Worm (Caenorhabditis elegans) whole organism, late embryonic: ENCODE measurements around the gene srsx-31.

Experiments used
- C38D4.7 ChIP-seq: fragments of 200-800 bp; sonication (Bioruptor generic); optimal IDR thresholded peaks from 2 replicates; lab custom pipeline; 2018; ENCODE audit warnings: mild to moderate bottlenecking, missing genetic modification characterization, moderate library complexity, missing compliant biosample characterization
- Y22D7AL.16 ChIP-seq: sonication (generic microtip); optimal IDR thresholded peaks from 2 replicates; lab custom pipeline; 2016; ENCODE audit warnings: missing genetic modification characterization, missing compliant biosample characterization
- ahr-1 ChIP-seq: sonication (generic microtip); optimal IDR thresholded peaks from 2 replicates; lab custom pipeline; 2016; ENCODE audit warnings: missing genetic modification characterization, missing compliant biosample characterization
- ceh-14 ChIP-seq: sonication (generic microtip); optimal IDR thresholded peaks from 2 replicates; lab custom pipeline; 2016; ENCODE audit warnings: missing genotype, missing genetic modification characterization, missing compliant biosample characterization
- ceh-18 ChIP-seq: sonication (generic microtip); optimal IDR thresholded peaks from 2 replicates; lab custom pipeline; 2016; ENCODE audit warnings: missing genetic modification characterization, missing compliant biosample characterization
- ceh-2 ChIP-seq: sonication (generic microtip); optimal IDR thresholded peaks from 2 replicates; lab custom pipeline; 2016; ENCODE audit warnings: missing genotype, missing genetic modification characterization, missing compliant biosample characterization
- ceh-22 ChIP-seq: sonication (generic microtip); optimal IDR thresholded peaks from 2 replicates; lab custom pipeline; 2017; ENCODE audit warnings: missing biosample characterization, missing genetic modification characterization
- ceh-24 ChIP-seq: sonication (generic microtip); optimal IDR thresholded peaks from 2 replicates; lab custom pipeline; 2016; ENCODE audit warnings: mild to moderate bottlenecking, missing genetic modification characterization, missing compliant biosample characterization
- ceh-31 ChIP-seq: sonication (generic microtip); optimal IDR thresholded peaks from 2 replicates; lab custom pipeline; 2016; ENCODE audit warnings: missing genetic modification characterization, missing compliant biosample characterization
- ceh-45 ChIP-seq: fragments of 200-800 bp; sonication (Bioruptor generic); IDR thresholded peaks from 2 replicates; pipeline ENCODE4 v1.3.6; 2022; ENCODE audit warnings: missing genetic modification reagents, missing genetic modification characterization, missing compliant biosample characterization
- ceh-48 ChIP-seq: sonication (generic microtip); optimal IDR thresholded peaks from 2 replicates; lab custom pipeline; 2016; ENCODE audit warnings: missing genetic modification characterization, inconsistent platforms, missing compliant biosample characterization
- ceh-6 ChIP-seq: fragments of 200-800 bp; sonication (Bioruptor generic); optimal IDR thresholded peaks from 2 replicates; lab custom pipeline; 2018; ENCODE audit warnings: mild to moderate bottlenecking, missing genetic modification characterization, missing compliant biosample characterization
- che-1 ChIP-seq: sonication (generic microtip); optimal IDR thresholded peaks from 2 replicates; lab custom pipeline; 2016; ENCODE audit warnings: mild to moderate bottlenecking, missing genetic modification characterization, missing compliant biosample characterization
- dmd-4 ChIP-seq: sonication (generic microtip); optimal IDR thresholded peaks from 2 replicates; lab custom pipeline; 2016; ENCODE audit warnings: borderline replicate concordance, missing genetic modification characterization, missing compliant biosample characterization
- elt-2 ChIP-seq: sonication (generic microtip); optimal IDR thresholded peaks from 2 replicates; lab custom pipeline; 2016; ENCODE audit warnings: missing genetic modification reagents, missing genetic modification characterization, missing compliant biosample characterization
- eyg-1 ChIP-seq: sonication (generic microtip); optimal IDR thresholded peaks from 2 replicates; lab custom pipeline; 2016; ENCODE audit warnings: missing genotype, missing genetic modification characterization, missing compliant biosample characterization
- fkh-10 ChIP-seq: fragments of 150-350 bp; optimal IDR thresholded peaks from 2 replicates; lab custom pipeline; 2014; ENCODE audit warnings: missing biosample characterization, missing genetic modification reagents, missing genetic modification characterization
- fkh-6 ChIP-seq: sonication (generic microtip); optimal IDR thresholded peaks from 2 replicates; lab custom pipeline; 2016; ENCODE audit warnings: missing genetic modification characterization, missing compliant biosample characterization
- gmeb-2 ChIP-seq: sonication (generic microtip); optimal IDR thresholded peaks from 2 replicates; lab custom pipeline; 2016; ENCODE audit warnings: missing genetic modification characterization, inconsistent platforms, missing compliant biosample characterization
- hlh-13 ChIP-seq: fragments of 200-800 bp; sonication (Bioruptor generic); optimal IDR thresholded peaks from 2 replicates; lab custom pipeline; 2018; ENCODE audit warnings: mild to moderate bottlenecking, missing genetic modification characterization, missing compliant biosample characterization
- hlh-15 ChIP-seq: sonication (generic microtip); optimal IDR thresholded peaks from 2 replicates; lab custom pipeline; 2016; ENCODE audit warnings: missing genetic modification characterization, missing compliant biosample characterization
- hlh-30 ChIP-seq: sonication (generic microtip); optimal IDR thresholded peaks from 2 replicates; lab custom pipeline; 2017; ENCODE audit warnings: antibody characterized with exemption, missing genetic modification characterization, missing compliant biosample characterization; ENCODE audit not compliant: insufficient read depth
- hlh-8 ChIP-seq: sonication (generic microtip); optimal IDR thresholded peaks from 2 replicates; lab custom pipeline; 2016; ENCODE audit warnings: missing genotype, missing genetic modification characterization, missing compliant biosample characterization
- lim-6 ChIP-seq: sonication (generic microtip); optimal IDR thresholded peaks from 2 replicates; lab custom pipeline; 2016; ENCODE audit warnings: missing genetic modification characterization, missing compliant biosample characterization
- lin-11 ChIP-seq: fragments of 200-800 bp; sonication (Bioruptor generic); optimal IDR thresholded peaks from 2 replicates; lab custom pipeline; 2018; ENCODE audit warnings: mild to moderate bottlenecking, missing genetic modification characterization, missing compliant biosample characterization
- madf-2 ChIP-seq: sonication (generic microtip); optimal IDR thresholded peaks from 2 replicates; lab custom pipeline; 2017; ENCODE audit warnings: missing genetic modification characterization, missing compliant biosample characterization
- mec-3 ChIP-seq: sonication (generic microtip); optimal IDR thresholded peaks from 2 replicates; lab custom pipeline; 2016; ENCODE audit warnings: borderline replicate concordance, missing genetic modification characterization, missing compliant biosample characterization
- nhr-11 ChIP-seq: fragments of 150-350 bp; optimal IDR thresholded peaks from 2 replicates; lab custom pipeline; 2014; ENCODE audit warnings: missing biosample characterization, missing genetic modification characterization
- nhr-232 ChIP-seq: sonication (generic microtip); optimal IDR thresholded peaks from 2 replicates; lab custom pipeline; 2016; ENCODE audit warnings: missing genetic modification characterization, missing compliant biosample characterization
- npax-4 ChIP-seq: sonication (generic microtip); optimal IDR thresholded peaks from 2 replicates; lab custom pipeline; 2016; ENCODE audit warnings: missing genetic modification characterization, missing compliant biosample characterization
- pat-9 ChIP-seq: fragments of 200-800 bp; sonication (Bioruptor generic); optimal IDR thresholded peaks from 2 replicates; lab custom pipeline; 2018; ENCODE audit warnings: mild to moderate bottlenecking, missing genetic modification characterization, moderate library complexity, missing compliant biosample characterization
- pax-1 ChIP-seq: fragments of 150-350 bp; optimal IDR thresholded peaks from 2 replicates; lab custom pipeline; 2014; ENCODE audit warnings: missing biosample characterization, missing genetic modification characterization
- pha-4 ChIP-seq: fragments of 150-350 bp; optimal IDR thresholded peaks from 2 replicates; lab custom pipeline; 2018; ENCODE audit warnings: missing biosample characterization, missing genetic modification reagents, missing genetic modification characterization
- pqm-1 ChIP-seq: sonication (generic microtip); optimal IDR thresholded peaks from 2 replicates; lab custom pipeline; 2016; ENCODE audit warnings: missing genetic modification characterization, missing compliant biosample characterization
- pros-1 ChIP-seq: fragments of 150-350 bp; optimal IDR thresholded peaks from 2 replicates; lab custom pipeline; 2014; ENCODE audit warnings: missing biosample characterization, missing genetic modification reagents, missing genetic modification characterization
- rnt-1 ChIP-seq: sonication (generic microtip); optimal IDR thresholded peaks from 2 replicates; lab custom pipeline; 2016; ENCODE audit warnings: missing genetic modification characterization, missing compliant biosample characterization
- sox-2 ChIP-seq: fragments of 200-800 bp; sonication (Bioruptor generic); IDR thresholded peaks from 2 replicates; pipeline ENCODE4 v1.3.6; 2022; ENCODE audit warnings: missing genetic modification reagents, missing genetic modification characterization, missing compliant biosample characterization
- syd-9 ChIP-seq: sonication (generic microtip); optimal IDR thresholded peaks from 2 replicates; lab custom pipeline; 2016; ENCODE audit warnings: mild to moderate bottlenecking, missing genetic modification characterization, moderate library complexity, missing compliant biosample characterization
- tbx-7 ChIP-seq: sonication (generic microtip); optimal IDR thresholded peaks from 2 replicates; lab custom pipeline; 2016; ENCODE audit warnings: missing genotype, missing genetic modification characterization, missing compliant biosample characterization
- unc-3 ChIP-seq, 2 experiments: fragments of 200-800 bp in 1 of 2; sonication (Bioruptor generic) in 1 of 2; sonication (generic microtip) in 1 of 2; conservative IDR thresholded peaks in 1 of 2; optimal IDR thresholded peaks in 1 of 2; 2 replicates each; pipeline versions ENCODE4 v1.3.6 to Lab custom; 2016 to 2022; ENCODE audit warnings: missing compliant biosample characterization in 2 of 2, missing genetic modification characterization in 2 of 2, missing genetic modification reagents in 1 of 2
- unc-55 ChIP-seq: sonication (generic microtip); optimal IDR thresholded peaks from 2 replicates; lab custom pipeline; 2017; ENCODE audit warnings: missing biosample characterization, missing genetic modification reagents, missing genetic modification characterization
- unc-86 ChIP-seq: sonication (generic microtip); optimal IDR thresholded peaks from 2 replicates; lab custom pipeline; 2016; ENCODE audit warnings: missing genetic modification characterization, missing compliant biosample characterization
- ztf-16 ChIP-seq: sonication (generic microtip); optimal IDR thresholded peaks from 2 replicates; lab custom pipeline; 2017; ENCODE audit warnings: missing genetic modification characterization, missing compliant biosample characterization

srsx-31 gene

DNA sequence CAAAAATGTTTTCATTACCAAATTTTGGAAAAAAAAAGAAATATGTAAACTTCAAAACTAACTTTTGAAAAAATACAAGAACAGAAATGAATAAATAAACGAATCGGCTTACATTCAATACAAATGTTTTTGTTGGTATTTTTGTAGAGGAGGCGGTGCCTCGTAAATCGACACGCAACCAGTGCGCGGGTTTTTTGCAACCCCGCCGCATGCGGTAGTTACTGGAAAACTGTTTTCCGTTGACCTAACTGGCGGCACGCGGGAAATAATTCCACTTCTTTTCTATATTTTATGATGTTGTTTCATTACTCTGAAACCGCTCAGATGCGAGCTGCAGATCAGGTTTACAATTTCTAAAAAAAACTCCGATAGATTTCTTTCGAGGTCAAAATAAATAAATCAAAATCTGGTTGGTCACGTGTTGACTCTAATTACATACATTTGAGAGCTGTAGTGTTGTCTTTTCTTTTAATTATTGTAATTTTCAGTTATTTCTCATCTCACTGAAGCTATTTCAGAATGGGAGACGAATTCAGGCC lies 15.6 kb downstream of the srsx-31 start, which contains the start of the genes dvc-1 and ima-1 (continued):
- TF ChIP-seq unc-3 (GFP tag; conservative IDR thresholded peaks at IDR 0.05; lab: Robert Waterston, UW) (peak; percentile 55; the same call in 1 of the 2 replicates), unc-3 (tag; optimal IDR thresholded peaks at IDR 0.05; lab: Kevin White, UChicago) (peak; percentile 68), hlh-13 (GFP tag; lab: Kevin White, UChicago) (peak; percentile 40), hlh-8 (tag; lab: Kevin White, UChicago) (peak; percentile 48), nhr-11 (tag; lab: Kevin White, UChicago) (no peak), hlh-15 (tag; lab: Kevin White, UChicago) (peak; percentile 70), ahr-1 (peak; percentile 76), ztf-16 (tag; lab: Kevin White, UChicago) (peak; percentile 82), hlh-30 (peak; percentile 70), madf-2 (peak; percentile 38), npax-4 (tag; lab: Kevin White, UChicago) (peak; percentile 41), Y22D7AL.16 (tag; lab: Kevin White, UChicago) (peak; percentile 45), dmd-4 (tag; lab: Kevin White, UChicago) (no peak), ceh-31 (tag; lab: Kevin White, UChicago) (peak; percentile 82), ceh-2 (tag; lab: Kevin White, UChicago) (peak; percentile 79), eyg-1 (tag; lab: Kevin White, UChicago) (peak; percentile 4), ceh-6 (GFP tag; lab: Kevin White, UChicago) (peak; percentile 65), pqm-1 (tag; lab: Kevin White, UChicago) (no peak), sox-2 (GFP tag; lab: Robert Waterston, UW) (peak; percentile 46), ceh-48 (peak; percentile 27), unc-86 (tag; lab: Kevin White, UChicago) (peak; percentile 73), ceh-22 (tag; lab: Kevin White, UChicago) (no peak), fkh-10 (no peak), lin-11 (tag; lab: Kevin White, UChicago) (peak; percentile 17), elt-2 (tag; lab: Kevin White, UChicago) (peak; percentile 90), ceh-18 (peak; percentile 24), syd-9 (tag; lab: Kevin White, UChicago) (peak; percentile 74), pax-1 (tag; lab: Kevin White, UChicago) (peak; percentile 25), rnt-1 (tag; lab: Kevin White, UChicago) (peak; percentile 76), tbx-7 (tag; lab: Kevin White, UChicago) (no peak), che-1 (tag; lab: Kevin White, UChicago) (peak; percentile 59), fkh-6 (tag; lab: Kevin White, UChicago) (peak; percentile 79), ceh-14 (tag; lab: Kevin White, UChicago) (peak; percentile 85), lim-6 (peak; percentile 42), pros-1 (tag; lab: Kevin White, UChicago) (no peak), nhr-232 (tag; lab: Kevin White, UChicago) (peak; percentile 66), C38D4.7 (GFP tag; lab: Kevin White, UChicago) (peak; percentile 64), pat-9 (tag; lab: Kevin White, UChicago) (peak; percentile 71), ceh-24 (tag; lab: Kevin White, UChicago) (peak; percentile 26)

DNA sequence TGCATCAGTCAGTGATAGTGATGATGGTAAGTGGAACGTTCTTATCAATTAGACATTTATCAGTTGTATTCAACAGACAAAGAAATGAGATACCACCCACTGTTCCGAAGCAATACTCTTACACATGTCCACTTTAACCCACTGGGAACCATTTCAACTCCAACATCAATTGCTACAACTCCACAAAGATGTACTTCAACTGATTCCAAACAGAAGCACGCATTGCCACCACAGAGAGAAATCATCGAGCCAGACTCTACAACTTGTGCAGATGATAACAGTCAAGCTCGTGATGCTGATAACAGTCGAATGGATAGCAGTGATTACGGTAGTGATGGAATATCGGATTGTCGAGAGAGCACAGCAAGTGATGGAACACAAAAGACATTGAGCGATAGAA lies 19.0 kb downstream of the srsx-31 start:
- TF ChIP-seq mec-3 (tag; lab: Kevin White, UChicago) = no peak
- peak; percentile 94 for TF ChIP-seq elt-2 (tag; lab: Kevin White, UChicago)

DNA sequence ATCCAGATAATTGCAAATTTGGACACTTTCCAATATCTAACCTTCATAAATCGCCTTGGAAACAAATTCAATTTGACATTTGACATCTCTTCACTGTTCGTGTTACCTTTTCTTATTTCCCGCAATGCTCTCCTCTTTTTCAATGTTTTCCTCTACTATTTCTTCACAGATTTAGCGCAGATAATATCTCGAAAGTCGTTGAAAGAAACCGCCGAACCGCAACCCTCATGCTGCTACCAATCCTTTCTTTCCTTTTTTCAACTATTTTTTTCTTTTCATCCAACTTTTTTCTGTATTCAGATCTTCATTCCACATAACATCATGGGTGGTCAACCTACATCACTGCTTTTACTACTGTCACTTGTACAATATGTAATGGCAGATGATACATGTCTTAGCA lies 20.5 kb downstream of the srsx-31 start, which contains the start of gene T19B10.5:
T19B10.5 (plus strand) TSS at position 301 of the 400 bp plus-strand sequence.
- no peak for TF ChIP-seq hlh-8 (tag; lab: Kevin White, UChicago)
- TF ChIP-seq ceh-48 = no peak
- TF ChIP-seq madf-2 = no peak
- TF ChIP-seq ahr-1 = no peak
- TF ChIP-seq hlh-30 = no peak
- TF ChIP-seq gmeb-2 = no peak
- no peak for TF ChIP-seq ceh-18
- no peak for TF ChIP-seq npax-4 (tag; lab: Kevin White, UChicago)
- no peak for TF ChIP-seq ceh-45 (GFP tag; lab: Robert Waterston, UW)
- no peak for TF ChIP-seq pha-4 (tag; lab: Kevin White, UChicago)
- TF ChIP-seq ceh-31 (tag; lab: Kevin White, UChicago) = no peak
- TF ChIP-seq pax-1 (tag; lab: Kevin White, UChicago) = no peak
- TF ChIP-seq dmd-4 (tag; lab: Kevin White, UChicago) = no peak
- TF ChIP-seq unc-55 (GFP tag; lab: Kevin White, UChicago) = no peak
